Worm (Caenorhabditis elegans) whole organism, midembryonic: ENCODE data around the gene skr-17.

ENCODE experiments used
- T22C8.4 ChIP-seq: fragments of 200-800 bp; sonication (Bioruptor generic); IDR thresholded peaks from 2 replicates; pipeline ENCODE4 v1.3.6; 2022; ENCODE audit warnings: missing genetic modification characterization, missing compliant biosample characterization
- ref-1 ChIP-seq: fragments of 200-800 bp; sonication (Bioruptor generic); conservative IDR thresholded peaks from 2 replicates; pipeline ENCODE4 v1.3.6; 2022; ENCODE audit warnings: missing genetic modification reagents, missing genetic modification characterization, missing compliant biosample characterization
- tab-1 ChIP-seq: fragments of 200-800 bp; sonication (Bioruptor generic); IDR thresholded peaks from 2 replicates; pipeline ENCODE4 v1.3.6; 2022; ENCODE audit warnings: missing genetic modification characterization, missing compliant biosample characterization
- ztf-23 ChIP-seq: fragments of 200-800 bp; sonication (Bioruptor generic); IDR thresholded peaks from 2 replicates; pipeline ENCODE4 v1.3.6; 2022; ENCODE audit warnings: missing genetic modification reagents, missing genetic modification characterization, missing compliant biosample characterization
- ztf-29 ChIP-seq: fragments of 200-800 bp; sonication (Bioruptor generic); IDR thresholded peaks from 2 replicates; pipeline ENCODE4 v1.3.6; 2022; ENCODE audit warnings: missing genetic modification reagents, missing genetic modification characterization, missing compliant biosample characterization

DNA sequence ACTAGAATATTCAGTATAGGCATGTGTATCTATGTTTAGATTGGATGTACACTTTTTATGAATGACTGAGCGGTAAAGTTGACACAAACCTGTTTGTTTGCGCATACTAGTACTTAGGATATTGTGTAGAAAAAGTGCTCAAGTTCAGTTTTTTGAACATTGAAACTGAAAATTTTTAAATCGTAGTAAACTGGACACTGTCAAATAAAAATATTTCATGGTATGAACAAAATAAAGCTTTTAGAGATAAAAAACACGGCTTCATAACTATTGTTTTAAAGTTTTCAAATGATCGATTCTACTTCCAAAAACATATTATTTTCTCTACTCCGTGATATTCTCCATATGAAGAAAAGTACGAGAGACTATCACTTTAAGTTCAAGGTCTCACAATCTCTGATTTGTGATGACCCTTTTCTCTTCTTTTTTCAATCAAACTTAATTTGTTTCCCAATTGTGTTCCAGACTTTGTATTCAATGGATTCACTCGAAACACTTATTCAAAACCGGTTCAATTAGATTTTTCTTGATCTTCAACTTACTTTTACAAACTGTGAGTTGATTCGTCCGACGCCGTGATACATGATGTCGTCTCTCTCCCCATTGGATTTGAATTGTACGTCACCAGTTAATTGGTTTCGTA, 8.2 kb downstream of the skr-17 start:
- TF ChIP-seq ref-1 (GFP tag; lab: Robert Waterston, UW) (no peak), T22C8.4 (no peak), ztf-23 (GFP tag; lab: Robert Waterston, UW) (no peak), tab-1 (no peak), ztf-29 (GFP tag; lab: Robert Waterston, UW) (no peak)
